Worm (Caenorhabditis elegans): ENCODE measurements around the gene spas-1.

DNA sequence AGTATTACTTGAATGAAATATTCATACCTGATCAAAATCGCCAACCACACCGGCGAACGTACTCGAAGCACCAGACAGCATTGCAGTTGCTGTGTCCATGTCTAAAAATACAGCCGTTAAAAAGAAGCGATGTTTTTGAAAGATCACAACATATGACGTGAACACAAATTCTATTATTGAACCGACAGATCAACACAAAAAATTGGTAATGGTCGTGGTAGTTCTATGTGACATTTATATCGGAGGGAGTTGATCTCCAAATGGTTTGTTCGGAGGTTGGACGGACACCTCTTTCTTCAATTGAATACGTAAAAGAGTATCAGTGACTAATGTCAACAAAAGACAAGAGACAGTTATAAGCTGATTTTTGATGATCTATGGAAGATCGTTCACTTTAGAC lies 34.3 kb upstream of the spas-1 start, which contains the start of gene pitr-3:
- TF ChIP-seq zip-11 (GFP tag; IDR thresholded peaks at IDR 0.05), result no peak
- TF ChIP-seq nhr-6 (tag; optimal IDR thresholded peaks at IDR 0.05), result no peak
- no peak for TF ChIP-seq nhr-237 (tag; optimal IDR thresholded peaks at IDR 0.05)
- no peak for TF ChIP-seq T26A8.4 (GFP tag; IDR thresholded peaks at IDR 0.05)

Data from whole organism, L4 larva.